Worm (Caenorhabditis elegans): ENCODE data around the gene T22B7.7.

The T22B7.7 gene

ce11 chrX:5653813-5654212 lies at the start of gene T22B7.7:
Gene T22B7.7 (minus strand): TSS chrX:5654074.
- TF ChIP-seq lin-13 (GFP tag; optimal IDR thresholded peaks at IDR 0.05) (peak; percentile 0), nhr-48 (tag; optimal IDR thresholded peaks at IDR 0.05) (peak; percentile 79), mdl-1 (tag; optimal IDR thresholded peaks at IDR 0.05) (peak in 1 of 2 experiments; percentile 81), mep-1 (tag; optimal IDR thresholded peaks at IDR 0.05) (no peak), hlh-11 (tag; optimal IDR thresholded peaks at IDR 0.05) (peak; percentile 92), ZK337.2 (GFP tag; IDR thresholded peaks at IDR 0.05) (no peak), nhr-11 (tag; optimal IDR thresholded peaks at IDR 0.05) (peak; percentile 31), Y5F2A.4 (GFP tag; optimal IDR thresholded peaks at IDR 0.05) (no peak), nhr-77 (tag; optimal IDR thresholded peaks at IDR 0.05) (peak; percentile 3), mxl-2 (GFP tag; conservative IDR thresholded peaks at IDR 0.05) (peak; percentile 92), mdt-29 (GFP tag; IDR thresholded peaks at IDR 0.05) (no peak; the same call in 1 of the 2 replicates), Y105C5A.15 (GFP tag; IDR thresholded peaks at IDR 0.05) (no peak), gei-8 (GFP tag; optimal IDR thresholded peaks at IDR 0.05) (peak; percentile 43), pqm-1 (tag; optimal IDR thresholded peaks at IDR 0.05) (peak; percentile 42), aha-1 (tag) (peak; percentile 82), zip-2 (tag; optimal IDR thresholded peaks at IDR 0.05) (no peak), hmg-1.1 (GFP tag; IDR thresholded peaks at IDR 0.05) (peak; percentile 35; the same call in 1 of the 2 replicates), madf-5 (GFP tag; IDR thresholded peaks at IDR 0.05) (no peak), skn-1 (tag; optimal IDR thresholded peaks at IDR 0.05) (no peak), daf-16 (GFP tag; optimal IDR thresholded peaks at IDR 0.05) (peak in 1 of 2 experiments; percentile 97), daf-16 (tag; optimal IDR thresholded peaks at IDR 0.05) (peak; percentile 83), dve-1 (tag; optimal IDR thresholded peaks at IDR 0.05; ENCODE audit: insufficient read depth) (peak; percentile 64), F37D6.2 (tag; optimal IDR thresholded peaks at IDR 0.05) (no peak), mxl-3 (GFP tag; optimal IDR thresholded peaks at IDR 0.05) (peak; percentile 70), hlh-30 (tag; optimal IDR thresholded peaks at IDR 0.05; ENCODE audit: insufficient read depth) (peak; percentile 80), nhr-28 (tag; optimal IDR thresholded peaks at IDR 0.05) (peak; percentile 78), ama-1 (optimal IDR thresholded peaks at IDR 0.05) (no peak), dmd-6 (GFP tag; IDR thresholded peaks at IDR 0.05) (peak; percentile 96), spr-3 (GFP tag; optimal IDR thresholded peaks at IDR 0.05) (no peak), jun-1 (tag; optimal IDR thresholded peaks at IDR 0.05) (no peak), hif-1 (tag; optimal IDR thresholded peaks at IDR 0.05) (peak in 1 of 2 experiments; percentile 57), lir-3 (tag; optimal IDR thresholded peaks at IDR 0.05) (no peak), nhr-25 (tag; optimal IDR thresholded peaks at IDR 0.05; ENCODE audit: borderline replicate concordance, insufficient read depth) (no peak), ZK546.5 (tag; optimal IDR thresholded peaks at IDR 0.05) (no peak), nhr-76 (tag; optimal IDR thresholded peaks at IDR 0.05) (no peak)

ce11 chrX:5699555-5699954 lies 45.7 kb upstream of the T22B7.7 start:
- TF ChIP-seq daf-12 (tag; optimal IDR thresholded peaks at IDR 0.05) (no peak), mxl-3 (GFP tag; optimal IDR thresholded peaks at IDR 0.05) (no peak), unc-62 (GFP tag; optimal IDR thresholded peaks at IDR 0.05 in 1 of 2) (peak in 1 of 2 experiments; percentile 51), unc-62 (tag; optimal IDR thresholded peaks at IDR 0.05) (no peak), lin-29 (GFP tag; IDR thresholded peaks at IDR 0.05) (no peak), ceh-32 (tag; optimal IDR thresholded peaks at IDR 0.05; ENCODE audit: poor library complexity) (no peak), aha-1 (tag) (peak; percentile 74)

- TF ChIP-seq egl-43 (GFP tag; IDR thresholded peaks at IDR 0.05) (no peak), unc-62 (GFP tag; optimal IDR thresholded peaks at IDR 0.05 in 1 of 2) (peak in 1 of 2 experiments; percentile 59), unc-62 (tag; optimal IDR thresholded peaks at IDR 0.05) (no peak), fos-1 (tag; optimal IDR thresholded peaks at IDR 0.05) (no peak), lin-15B (tag; optimal IDR thresholded peaks at IDR 0.05) (no peak), nhr-237 (tag; optimal IDR thresholded peaks at IDR 0.05) (no peak), F26F4.8 (GFP tag; conservative IDR thresholded peaks at IDR 0.05) (no peak)
These were observed 44.5 kb upstream of the T22B7.7 start for ce11 chrX:5698419-5698818.

Data from whole organism, L4 larva.